Fruit fly (Drosophila melanogaster): ENCODE results near the gene ed.
A peak's percentile ranks its signal among the peaks of the same experiment; 100 is the strongest.

The ed gene

DNA sequence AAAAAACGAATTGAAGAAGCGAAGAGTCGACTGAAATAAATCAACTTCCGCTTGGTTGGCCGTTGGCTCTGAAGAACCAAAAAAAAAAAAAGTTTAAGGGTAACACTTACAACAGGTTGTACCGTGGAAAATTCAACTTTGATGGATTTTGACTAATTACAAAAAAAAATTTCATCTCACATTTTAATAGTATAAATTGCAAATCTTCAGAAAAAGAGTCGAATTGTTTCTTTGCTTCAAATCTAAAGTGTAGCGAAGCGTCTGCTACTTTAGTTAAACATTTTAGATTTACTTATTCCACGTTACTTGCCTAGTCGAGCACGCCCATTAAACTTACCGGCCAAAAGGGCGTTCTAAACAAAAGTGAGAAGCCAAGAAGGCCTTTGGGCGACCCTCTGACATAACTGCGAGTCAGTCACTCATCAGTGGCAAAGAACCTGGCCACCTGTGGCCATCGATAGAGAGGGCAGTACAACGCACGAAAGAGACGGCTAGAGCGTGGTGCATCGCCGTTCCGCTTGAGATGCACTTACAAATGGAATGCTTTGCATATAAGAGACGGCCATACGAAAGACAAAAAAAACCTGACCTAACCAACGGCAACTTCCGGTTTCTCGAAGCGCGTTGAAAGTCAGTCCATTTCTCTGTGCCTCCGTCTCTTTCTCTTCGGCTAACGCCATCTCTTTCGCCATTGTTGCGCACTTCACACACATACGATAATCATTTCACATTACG is 9.4 kb upstream of the ed start:
- TF ChIP-seq svp (GFP tag): peak; percentile 31
- TF ChIP-seq Sox102F (GFP tag; optimal IDR thresholded peaks at IDR 0.05): no peak
- TF ChIP-seq Eip78C (GFP tag): peak; percentile 19

DNA sequence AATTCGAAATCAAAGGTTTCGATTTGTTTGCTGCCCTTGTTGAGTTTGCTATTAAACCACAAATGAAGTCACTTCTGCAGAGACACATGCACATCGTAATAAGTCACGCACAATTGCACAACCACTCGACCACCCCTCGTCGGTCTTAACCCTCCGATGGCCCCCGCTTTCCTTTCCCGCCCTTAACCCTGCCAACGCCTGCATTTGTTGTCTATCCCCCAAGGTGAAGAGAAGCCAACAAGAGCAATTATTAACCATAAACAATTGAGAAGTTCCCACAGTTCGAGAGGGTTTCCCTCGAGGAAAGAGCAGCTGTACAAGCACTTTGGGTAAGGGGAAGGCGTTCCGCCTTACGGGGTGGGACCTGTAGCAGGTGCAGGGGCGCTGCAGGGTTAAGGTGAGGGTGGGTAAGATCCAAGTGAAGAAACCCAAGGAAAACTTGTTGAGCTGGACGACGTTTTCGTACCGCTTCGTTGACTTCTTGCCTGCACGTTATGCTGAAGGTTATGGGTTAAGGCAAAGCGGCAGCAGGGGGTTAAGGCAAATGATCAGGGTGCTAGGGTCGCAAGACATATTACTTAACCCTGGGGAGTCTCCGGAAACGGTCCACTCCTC is 7.8 kb upstream of the ed start:
- peak in 1 of 2 experiments; percentile 18 for TF ChIP-seq ss (GFP tag; optimal IDR thresholded peaks at IDR 0.05)
- TF ChIP-seq CG1621 (tag; optimal IDR thresholded peaks at IDR 0.05): no peak
- TF ChIP-seq Blimp-1 (GFP tag; optimal IDR thresholded peaks at IDR 0.05): no peak
- TF ChIP-seq svp (GFP tag): peak; percentile 64
- no peak for TF ChIP-seq Lpt (GFP tag; optimal IDR thresholded peaks at IDR 0.05)
- no peak for TF ChIP-seq CG11762 (GFP tag; optimal IDR thresholded peaks at IDR 0.05; ENCODE audit: insufficient read depth)

DNA sequence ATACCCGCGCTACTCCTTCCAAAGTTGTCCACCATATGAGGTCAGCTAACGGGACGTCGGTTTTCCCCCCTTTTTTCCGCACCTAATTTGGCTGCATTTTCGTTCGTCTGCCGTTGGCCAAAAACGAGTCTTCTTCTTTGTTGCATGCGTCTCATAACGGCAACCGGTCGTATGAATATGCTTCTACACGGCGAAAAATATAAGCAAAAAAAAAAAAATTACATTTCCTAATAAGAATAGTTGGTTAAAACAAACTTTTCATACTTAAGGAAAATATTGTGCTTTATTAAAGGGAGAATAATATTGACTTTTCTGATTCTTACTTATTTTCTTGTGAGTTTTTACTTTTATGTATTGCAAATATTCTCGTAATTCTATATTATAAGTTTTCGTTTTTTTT is 6.1 kb upstream of the ed start:
- peak; percentile 64 for TF ChIP-seq svp (GFP tag)
- TF ChIP-seq eg (GFP tag; IDR thresholded peaks at IDR 0.05): no peak; the same call in 2 of the 3 replicates
- peak; percentile 0 for TF ChIP-seq dsx (GFP tag; optimal IDR thresholded peaks at IDR 0.05; ENCODE audit: poor library complexity, severe bottlenecking)
- no peak for TF ChIP-seq acj6 (GFP tag; optimal IDR thresholded peaks at IDR 0.05)
- no peak for TF ChIP-seq achi (GFP tag; optimal IDR thresholded peaks at IDR 0.05)
- TF ChIP-seq Lpt (GFP tag; optimal IDR thresholded peaks at IDR 0.05): no peak
- TF ChIP-seq topi (GFP tag; optimal IDR thresholded peaks at IDR 0.05): peak; percentile 13
- TF ChIP-seq esn (GFP tag; optimal IDR thresholded peaks at IDR 0.05): peak; percentile 25
- no peak for TF ChIP-seq CG3919 (GFP tag; optimal IDR thresholded peaks at IDR 0.05)
- TF ChIP-seq Met (GFP tag; optimal IDR thresholded peaks at IDR 0.05): peak; percentile 4
- TF ChIP-seq Hr38 (GFP tag; optimal IDR thresholded peaks at IDR 0.05): no peak
- TF ChIP-seq Sox102F (GFP tag; optimal IDR thresholded peaks at IDR 0.05): peak; percentile 3
- no peak for TF ChIP-seq CG6808 (GFP tag; optimal IDR thresholded peaks at IDR 0.05)
- TF ChIP-seq Sox14 (GFP tag; optimal IDR thresholded peaks at IDR 0.05): no peak
- peak; percentile 0 for TF ChIP-seq Hr4 (GFP tag; optimal IDR thresholded peaks at IDR 0.05)
- TF ChIP-seq CG8119 (GFP tag; IDR thresholded peaks at IDR 0.05): peak; percentile 36; the same call in 1 of the 3 replicates
- TF ChIP-seq fd85E (GFP tag; optimal IDR thresholded peaks at IDR 0.05): no peak
- no peak for TF ChIP-seq CG6792 (GFP tag; optimal IDR thresholded peaks at IDR 0.05)
- TF ChIP-seq CG32006 (GFP tag; optimal IDR thresholded peaks at IDR 0.05): peak; percentile 27
- no peak for TF ChIP-seq CG1621 (tag; optimal IDR thresholded peaks at IDR 0.05)
- no peak for TF ChIP-seq lz (GFP tag; optimal IDR thresholded peaks at IDR 0.05)
- TF ChIP-seq salr (GFP tag; optimal IDR thresholded peaks at IDR 0.05): no peak
- TF ChIP-seq dac (GFP tag; optimal IDR thresholded peaks at IDR 0.05): no peak
- peak; percentile 59 for TF ChIP-seq Eip78C (GFP tag)
- TF ChIP-seq Blimp-1 (GFP tag; optimal IDR thresholded peaks at IDR 0.05): no peak
- TF ChIP-seq CG11902 (GFP tag; optimal IDR thresholded peaks at IDR 0.05): no peak
- no peak for TF ChIP-seq Sox15 (GFP tag; optimal IDR thresholded peaks at IDR 0.05)
- TF ChIP-seq pdm3 (GFP tag; optimal IDR thresholded peaks at IDR 0.05): no peak
- TF ChIP-seq net (GFP tag; optimal IDR thresholded peaks at IDR 0.05): no peak
- no peak for TF ChIP-seq CG4318 (GFP tag; optimal IDR thresholded peaks at IDR 0.05)
- no peak for TF ChIP-seq CG7368 (GFP tag; optimal IDR thresholded peaks at IDR 0.05)
- no peak for TF ChIP-seq CG9139 (GFP tag; optimal IDR thresholded peaks at IDR 0.05)
- TF ChIP-seq CG11294 (GFP tag; IDR thresholded peaks at IDR 0.05): no peak

DNA sequence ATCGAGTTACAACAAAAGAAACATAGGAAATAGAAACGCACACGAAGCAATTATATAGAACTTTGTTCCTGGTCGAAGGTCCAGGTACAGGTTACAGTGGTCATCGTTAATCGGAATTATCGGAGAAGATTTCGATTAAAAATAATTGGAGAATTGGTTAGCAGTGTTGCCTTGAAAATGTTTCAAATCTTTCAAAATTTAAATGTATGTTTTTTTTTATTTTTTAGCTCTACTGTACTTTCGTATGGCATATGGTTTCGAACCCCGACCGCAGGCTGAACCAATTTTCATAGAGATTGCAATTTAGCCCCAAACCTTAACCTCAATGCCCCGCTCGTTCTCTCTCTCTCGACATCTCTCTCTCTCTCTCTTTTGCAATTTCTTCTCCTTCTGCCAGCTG is 3.2 kb upstream of the ed start:
- peak; percentile 34 for TF ChIP-seq fd59A (GFP tag; optimal IDR thresholded peaks at IDR 0.05)
- peak; percentile 36 for TF ChIP-seq CG3032 (tag; optimal IDR thresholded peaks at IDR 0.05)
- peak; percentile 75 for TF ChIP-seq Sox14 (GFP tag; optimal IDR thresholded peaks at IDR 0.05)
- peak; percentile 56 for TF ChIP-seq CG3919 (GFP tag; optimal IDR thresholded peaks at IDR 0.05)
- peak; percentile 46 for TF ChIP-seq lz (GFP tag; optimal IDR thresholded peaks at IDR 0.05)
- TF ChIP-seq salr (GFP tag; optimal IDR thresholded peaks at IDR 0.05): peak in 1 of 2 experiments; percentile 1
- TF ChIP-seq CG34406 (GFP tag; optimal IDR thresholded peaks at IDR 0.05): peak; percentile 11
- TF ChIP-seq CG16779 (tag; optimal IDR thresholded peaks at IDR 0.05): peak; percentile 47
- TF ChIP-seq Lpt (GFP tag; optimal IDR thresholded peaks at IDR 0.05): no peak
- TF ChIP-seq Hr39 (GFP tag; optimal IDR thresholded peaks at IDR 0.05): peak; percentile 6
- peak; percentile 72 for TF ChIP-seq Eip75B (GFP tag; optimal IDR thresholded peaks at IDR 0.05)
- TF ChIP-seq fd85E (GFP tag; optimal IDR thresholded peaks at IDR 0.05): no peak
- peak; percentile 30 for TF ChIP-seq spab (GFP tag; optimal IDR thresholded peaks at IDR 0.05)
- TF ChIP-seq OdsH (GFP tag; optimal IDR thresholded peaks at IDR 0.05): peak; percentile 18
- TF ChIP-seq CG32006 (GFP tag; optimal IDR thresholded peaks at IDR 0.05): peak; percentile 28
- TF ChIP-seq Eip78C (GFP tag): peak; percentile 84
- TF ChIP-seq Blimp-1 (GFP tag; optimal IDR thresholded peaks at IDR 0.05): no peak
- TF ChIP-seq Sox102F (GFP tag; optimal IDR thresholded peaks at IDR 0.05): peak; percentile 41
- TF ChIP-seq Smox (GFP tag; optimal IDR thresholded peaks at IDR 0.05): peak; percentile 9

Measured in whole organism, prepupa.